Worm (Caenorhabditis elegans) whole organism, late embryonic: ENCODE measurements around the gene Y46G5A.39.

ENCODE experiments used
- F13H6.1 ChIP-seq: sonication (generic microtip); optimal IDR thresholded peaks from 2 replicates; lab custom pipeline; 2016; ENCODE audit warnings: missing genetic modification characterization, missing compliant biosample characterization
- ceh-19 ChIP-seq: fragments of 200-800 bp; sonication (Bioruptor generic); optimal IDR thresholded peaks from 2 replicates; lab custom pipeline; 2018; ENCODE audit warnings: mild to moderate bottlenecking, missing genetic modification characterization, missing compliant biosample characterization
- ceh-2 ChIP-seq: sonication (generic microtip); optimal IDR thresholded peaks from 2 replicates; lab custom pipeline; 2016; ENCODE audit warnings: missing genotype, missing genetic modification characterization, missing compliant biosample characterization
- ceh-9 ChIP-seq: sonication (generic microtip); optimal IDR thresholded peaks from 2 replicates; lab custom pipeline; 2016; ENCODE audit warnings: mild to moderate bottlenecking, missing genetic modification characterization, inconsistent platforms, missing compliant biosample characterization
- dve-1 ChIP-seq: sonication (generic microtip); optimal IDR thresholded peaks from 2 replicates; lab custom pipeline; 2017; ENCODE audit warnings: antibody characterized with exemption, mild to moderate bottlenecking, missing genetic modification characterization, missing compliant biosample characterization
- hlh-13 ChIP-seq: fragments of 200-800 bp; sonication (Bioruptor generic); optimal IDR thresholded peaks from 2 replicates; lab custom pipeline; 2018; ENCODE audit warnings: mild to moderate bottlenecking, missing genetic modification characterization, missing compliant biosample characterization
- nhr-11 ChIP-seq: fragments of 150-350 bp; optimal IDR thresholded peaks from 2 replicates; lab custom pipeline; 2014; ENCODE audit warnings: missing biosample characterization, missing genetic modification characterization
- pha-4 ChIP-seq: fragments of 150-350 bp; optimal IDR thresholded peaks from 2 replicates; lab custom pipeline; 2018; ENCODE audit warnings: missing biosample characterization, missing genetic modification reagents, missing genetic modification characterization
- pqm-1 ChIP-seq: sonication (generic microtip); optimal IDR thresholded peaks from 2 replicates; lab custom pipeline; 2016; ENCODE audit warnings: missing genetic modification characterization, missing compliant biosample characterization
- syd-9 ChIP-seq: sonication (generic microtip); optimal IDR thresholded peaks from 2 replicates; lab custom pipeline; 2016; ENCODE audit warnings: mild to moderate bottlenecking, missing genetic modification characterization, moderate library complexity, missing compliant biosample characterization
- tbx-2 ChIP-seq: sonication (generic microtip); optimal IDR thresholded peaks from 2 replicates; lab custom pipeline; 2016; ENCODE audit warnings: missing genetic modification characterization, missing compliant biosample characterization

ce11 chrII:12799364-12799763, 45.7 kb upstream of the Y46G5A.39 start:
- TF ChIP-seq syd-9: no peak
- no peak for TF ChIP-seq hlh-13
- TF ChIP-seq ceh-2: no peak
- TF ChIP-seq tbx-2 (tag; lab: Kevin White, UChicago): no peak
- no peak for TF ChIP-seq pha-4 (tag; lab: Kevin White, UChicago)
- TF ChIP-seq ceh-19 (GFP tag; lab: Kevin White, UChicago): no peak
- TF ChIP-seq F13H6.1 (tag; lab: Kevin White, UChicago): no peak
- no peak for TF ChIP-seq pqm-1 (tag; lab: Kevin White, UChicago)
- TF ChIP-seq ceh-9 (tag; lab: Kevin White, UChicago): no peak
- TF ChIP-seq dve-1 (tag; lab: Kevin White, UChicago): no peak
- TF ChIP-seq nhr-11 (tag; lab: Kevin White, UChicago): no peak
